Worm (Caenorhabditis elegans) whole organism, young adult: ENCODE measurements around the gene Y43F8B.29.

Experiments used
- B0336.3 ChIP-seq: fragments of 200-800 bp; sonication (Bioruptor generic); IDR thresholded peaks from 2 replicates; pipeline ENCODE4 v1.3.6; 2022; ENCODE audit warnings: missing genetic modification characterization, missing compliant biosample characterization
- C06A6.2 ChIP-seq: fragments of 200-800 bp; sonication (Bioruptor generic); conservative IDR thresholded peaks from 2 replicates; pipeline ENCODE4 v1.3.6; 2022; ENCODE audit warnings: missing genetic modification characterization, missing compliant biosample characterization
- F22D6.2 ChIP-seq: sonication (generic microtip); optimal IDR thresholded peaks from 2 replicates; lab custom pipeline; 2016; ENCODE audit warnings: mild to moderate bottlenecking, missing genetic modification characterization, missing compliant biosample characterization
- K11D2.4 ChIP-seq: fragments of 200-800 bp; sonication (Bioruptor generic); IDR thresholded peaks from 2 replicates; pipeline ENCODE4 v1.3.6; 2022; ENCODE audit warnings: missing genetic modification reagents, missing genetic modification characterization, missing compliant biosample characterization
- Y53F4B.3 ChIP-seq: fragments of 200-800 bp; sonication (Bioruptor generic); IDR thresholded peaks from 2 replicates; pipeline ENCODE4 v1.3.6; 2022; ENCODE audit warnings: missing genetic modification reagents, missing genetic modification characterization, missing compliant biosample characterization
- aptf-2 ChIP-seq: fragments of 200-800 bp; sonication (Bioruptor generic); conservative IDR thresholded peaks from 2 replicates; pipeline ENCODE4 v1.3.6; 2022; ENCODE audit warnings: missing genetic modification reagents, missing genetic modification characterization, missing compliant biosample characterization
- atf-7 ChIP-seq: sonication (generic microtip); optimal IDR thresholded peaks from 2 replicates; lab custom pipeline; 2017; ENCODE audit warnings: mild to moderate bottlenecking, missing genetic modification characterization, missing compliant biosample characterization
- attf-3 ChIP-seq: fragments of 200-800 bp; sonication (Bioruptor generic); conservative IDR thresholded peaks from 2 replicates; pipeline ENCODE4 v1.3.6; 2022; ENCODE audit warnings: missing genetic modification reagents, missing genetic modification characterization, missing compliant biosample characterization
- attf-6 ChIP-seq: fragments of 200-800 bp; sonication (Bioruptor generic); IDR thresholded peaks from 2 replicates; pipeline ENCODE4 v1.3.6; 2022; ENCODE audit warnings: missing genetic modification reagents, missing genetic modification characterization, missing compliant biosample characterization
- bed-2 ChIP-seq: fragments of 200-800 bp; sonication (Bioruptor generic); IDR thresholded peaks from 2 replicates; pipeline ENCODE4 v1.3.6; 2022; ENCODE audit warnings: missing genetic modification reagents, missing genetic modification characterization, missing compliant biosample characterization
- cebp-1 ChIP-seq, 2 experiments: fragments of 200-800 bp in 1 of 2; sonication (Bioruptor generic) in 1 of 2; sonication (generic microtip) in 1 of 2; IDR thresholded peaks in 1 of 2; optimal IDR thresholded peaks in 1 of 2; 2 replicates each; pipeline versions ENCODE4 v1.3.6 to Lab custom; 2017 to 2022; ENCODE audit warnings: missing compliant biosample characterization in 2 of 2, missing genetic modification characterization in 2 of 2, mild to moderate bottlenecking in 1 of 2, missing genetic modification reagents in 1 of 2, moderate library complexity in 1 of 2
- ceh-40 ChIP-seq: fragments of 200-800 bp; sonication (Bioruptor generic); IDR thresholded peaks from 2 replicates; pipeline ENCODE4 v1.3.6; 2022; ENCODE audit warnings: missing genetic modification characterization, missing compliant biosample characterization
- die-1 ChIP-seq: sonication (generic microtip); optimal IDR thresholded peaks from 2 replicates; lab custom pipeline; 2016; ENCODE audit warnings: missing genotype, mild to moderate bottlenecking, missing genetic modification characterization, missing compliant biosample characterization
- dpff-1 ChIP-seq: sonication (generic microtip); optimal IDR thresholded peaks from 2 replicates; lab custom pipeline; 2017; ENCODE audit warnings: mild to moderate bottlenecking, missing genetic modification characterization, missing compliant biosample characterization
- egl-18 ChIP-seq: fragments of 200-800 bp; sonication (Bioruptor generic); IDR thresholded peaks from 2 replicates; pipeline ENCODE4 v1.3.6; 2022; ENCODE audit warnings: missing genetic modification reagents, missing genetic modification characterization, missing compliant biosample characterization
- egrh-3 ChIP-seq: fragments of 200-800 bp; sonication (Bioruptor generic); IDR thresholded peaks from 2 replicates; pipeline ENCODE4 v1.3.6; 2022; ENCODE audit warnings: missing genetic modification reagents, missing genetic modification characterization, missing compliant biosample characterization
- ekl-4 ChIP-seq: fragments of 200-800 bp; sonication (Bioruptor generic); IDR thresholded peaks from 2 replicates; pipeline ENCODE4 v1.3.6; 2022; ENCODE audit warnings: missing genetic modification reagents, missing genetic modification characterization, missing compliant biosample characterization
- gei-17 ChIP-seq: fragments of 200-800 bp; sonication (Bioruptor generic); optimal IDR thresholded peaks from 2 replicates; lab custom pipeline; 2018; ENCODE audit warnings: mild to moderate bottlenecking, missing genetic modification characterization, missing compliant biosample characterization
- hmg-1.2 ChIP-seq: fragments of 200-800 bp; sonication (Bioruptor generic); IDR thresholded peaks from 2 replicates; pipeline ENCODE4 v1.3.6; 2022; ENCODE audit warnings: missing genetic modification reagents, missing genetic modification characterization, missing compliant biosample characterization
- hrde-1 ChIP-seq: sonication (generic microtip); optimal IDR thresholded peaks from 2 replicates; lab custom pipeline; 2016; ENCODE audit warnings: missing genetic modification characterization, mild to moderate bottlenecking, missing compliant biosample characterization, moderate library complexity, missing genotype, missing genetic modification reagents, borderline replicate concordance
- let-607 ChIP-seq, 2 experiments: fragments of 200-800 bp in 1 of 2; sonication (Bioruptor generic) in 1 of 2; sonication (generic microtip) in 1 of 2; optimal IDR thresholded peaks; 2 replicates each; lab custom pipeline; 2016 to 2018; ENCODE audit warnings: mild to moderate bottlenecking in 2 of 2, missing compliant biosample characterization in 2 of 2, missing genetic modification characterization in 2 of 2, moderate library complexity in 2 of 2, missing genotype in 1 of 2
- lin-40 ChIP-seq: sonication (generic microtip); optimal IDR thresholded peaks from 2 replicates; lab custom pipeline; 2016; ENCODE audit warnings: missing genetic modification characterization, mild to moderate bottlenecking, missing compliant biosample characterization, missing genotype, missing genetic modification reagents
- lsl-1 ChIP-seq: fragments of 200-800 bp; sonication (Bioruptor generic); optimal IDR thresholded peaks from 2 replicates; lab custom pipeline; 2018; ENCODE audit warnings: mild to moderate bottlenecking, missing genetic modification characterization, moderate library complexity, missing compliant biosample characterization
- lsy-27 ChIP-seq: sonication (generic microtip); optimal IDR thresholded peaks from 2 replicates; lab custom pipeline; 2017; ENCODE audit warnings: missing genetic modification characterization, mild to moderate bottlenecking, missing compliant biosample characterization, antibody characterized with exemption, missing genotype, borderline replicate concordance; ENCODE audit not compliant: insufficient read depth
- mes-4 ChIP-seq: sonication (generic microtip); optimal IDR thresholded peaks from 2 replicates; lab custom pipeline; 2016; ENCODE audit warnings: missing genotype, missing genetic modification characterization, missing compliant biosample characterization
- nfya-2 ChIP-seq: fragments of 200-800 bp; sonication (Bioruptor generic); IDR thresholded peaks from 2 replicates; pipeline ENCODE4 v1.3.6; 2022; ENCODE audit warnings: missing genetic modification reagents, missing genetic modification characterization, missing compliant biosample characterization
- nfyb-1 ChIP-seq: fragments of 200-800 bp; sonication (Bioruptor generic); IDR thresholded peaks from 2 replicates; pipeline ENCODE4 v1.3.6; 2022; ENCODE audit warnings: missing genetic modification reagents, missing genetic modification characterization, missing compliant biosample characterization
- nhr-80 ChIP-seq: sonication (generic microtip); optimal IDR thresholded peaks from 2 replicates; lab custom pipeline; 2016; ENCODE audit warnings: missing genetic modification characterization, missing compliant biosample characterization
- nhr-90 ChIP-seq: sonication (generic microtip); optimal IDR thresholded peaks from 2 replicates; lab custom pipeline; 2016; ENCODE audit warnings: missing genotype, mild to moderate bottlenecking, missing genetic modification characterization, missing compliant biosample characterization
- pbrm-1 ChIP-seq: fragments of 200-800 bp; sonication (Bioruptor generic); IDR thresholded peaks from 2 replicates; pipeline ENCODE4 v1.3.6; 2022; ENCODE audit warnings: missing genetic modification reagents, missing genetic modification characterization, missing compliant biosample characterization
- repo-1 ChIP-seq: sonication (generic microtip); optimal IDR thresholded peaks from 2 replicates; lab custom pipeline; 2017; ENCODE audit warnings: mild to moderate bottlenecking, missing genetic modification characterization, missing compliant biosample characterization
- sea-2 ChIP-seq: fragments of 200-800 bp; sonication (Bioruptor generic); IDR thresholded peaks from 2 replicates; pipeline ENCODE4 v1.3.6; 2022; ENCODE audit warnings: missing genetic modification characterization, missing compliant biosample characterization
- snpc-1.3 ChIP-seq: sonication (generic microtip); optimal IDR thresholded peaks from 2 replicates; lab custom pipeline; 2017; ENCODE audit warnings: missing genetic modification characterization, mild to moderate bottlenecking, missing compliant biosample characterization, antibody characterized with exemption, moderate library complexity, missing genotype, missing genetic modification reagents; ENCODE audit not compliant: insufficient read depth
- snpc-3.4 ChIP-seq: sonication (generic microtip); optimal IDR thresholded peaks from 2 replicates; lab custom pipeline; 2017; ENCODE audit warnings: missing genetic modification characterization, mild to moderate bottlenecking, missing compliant biosample characterization, antibody characterized with exemption, moderate library complexity, missing genotype, missing genetic modification reagents
- tbp1 ChIP-seq: fragments of 200-800 bp; sonication (Bioruptor generic); optimal IDR thresholded peaks from 2 replicates; lab custom pipeline; 2018; ENCODE audit warnings: mild to moderate bottlenecking, missing genetic modification characterization, missing compliant biosample characterization
- unc-62 ChIP-seq: fragments of 150-350 bp; optimal IDR thresholded peaks from 2 replicates; lab custom pipeline; 2014; ENCODE audit warnings: missing biosample characterization, missing genetic modification reagents, missing genetic modification characterization
- ztf-22 ChIP-seq: fragments of 200-800 bp; sonication (Bioruptor generic); optimal IDR thresholded peaks from 2 replicates; lab custom pipeline; 2018; ENCODE audit warnings: mild to moderate bottlenecking, missing genetic modification characterization, moderate library complexity, missing compliant biosample characterization
- ztf-26 ChIP-seq: sonication (generic microtip); optimal IDR thresholded peaks from 2 replicates; lab custom pipeline; 2017; ENCODE audit warnings: missing genetic modification characterization, missing compliant biosample characterization

The Y43F8B.29 gene

ce11 chrV:19529168-19529567 lies 37.8 kb downstream of the Y43F8B.29 start (continued):
- TF ChIP-seq gei-17 (peak; percentile 56), egl-18 (GFP tag; lab: Robert Waterston, UW) (no peak), sea-2 (0 out of 2 replicates have a peak, but pooled peaks have one; percentile 22), ceh-40 (GFP tag; lab: Robert Waterston, UW) (no peak), mes-4 (tag; lab: Kevin White, UChicago) (no peak), C06A6.2 (GFP tag; lab: Robert Waterston, UW) (peak; percentile 87), unc-62 (GFP tag; lab: Kevin White, UChicago) (peak; percentile 95), let-607 (tag; optimal IDR thresholded peaks at IDR 0.05; lab: Kevin White, UChicago) (peak; percentile 59 to 64), hmg-1.2 (GFP tag; lab: Robert Waterston, UW) (peak; percentile 99), Y53F4B.3 (GFP tag; lab: Robert Waterston, UW) (no peak), ztf-22 (GFP tag; lab: Kevin White, UChicago) (peak; percentile 74), egrh-3 (peak; percentile 29; the same call in 1 of the 2 replicates), cebp-1 (GFP tag; IDR thresholded peaks at IDR 0.05; lab: Robert Waterston, UW) (peak; percentile 99), cebp-1 (tag; optimal IDR thresholded peaks at IDR 0.05; lab: Kevin White, UChicago) (peak; percentile 100), F22D6.2 (tag; lab: Kevin White, UChicago) (peak; percentile 90), bed-2 (GFP tag; lab: Robert Waterston, UW) (no peak), K11D2.4 (GFP tag; lab: Robert Waterston, UW) (peak; percentile 92), nfya-2 (GFP tag; lab: Robert Waterston, UW) (no peak), lsl-1 (GFP tag; lab: Kevin White, UChicago) (no peak), snpc-3.4 (tag; lab: Kevin White, UChicago) (no peak), attf-3 (GFP tag; lab: Robert Waterston, UW) (no peak), nhr-90 (tag; lab: Kevin White, UChicago) (peak; percentile 47), die-1 (tag; lab: Kevin White, UChicago) (peak; percentile 64), ztf-26 (tag; lab: Kevin White, UChicago) (peak; percentile 96), atf-7 (tag; lab: Kevin White, UChicago) (peak; percentile 92), attf-6 (no peak), repo-1 (tag; lab: Kevin White, UChicago) (peak; percentile 53)

- TF ChIP-seq snpc-1.3 (no peak), aptf-2 (GFP tag; lab: Robert Waterston, UW) (no peak), pbrm-1 (GFP tag; lab: Robert Waterston, UW) (no peak), tbp1 (GFP tag; lab: Kevin White, UChicago) (no peak), ekl-4 (no peak), hrde-1 (no peak), nfyb-1 (no peak), let-607 (tag; optimal IDR thresholded peaks at IDR 0.05; lab: Kevin White, UChicago) (no peak)
Measured at ce11 chrV:19531034-19531433, 39.6 kb downstream of the Y43F8B.29 start.

- no peak for TF ChIP-seq unc-62 (GFP tag; lab: Kevin White, UChicago)
- TF ChIP-seq, all 124 proteins: peak for 0
Measured at ce11 chrV:19533010-19533409, 41.6 kb downstream of the Y43F8B.29 start, which contains the start of gene Y43F8B.2. TSS of gene Y43F8B.2 (minus strand) at chrV:19533110.

- TF ChIP-seq lsy-27 (no peak), hmg-1.2 (GFP tag; lab: Robert Waterston, UW) (peak; percentile 53), let-607 (tag; optimal IDR thresholded peaks at IDR 0.05; lab: Kevin White, UChicago) (peak in 1 of 2 experiments; percentile 9), B0336.3 (GFP tag; lab: Robert Waterston, UW) (no peak), egl-18 (GFP tag; lab: Robert Waterston, UW) (no peak), atf-7 (tag; lab: Kevin White, UChicago) (peak; percentile 86), nhr-80 (tag; lab: Kevin White, UChicago) (peak; percentile 51), ekl-4 (no peak), dpff-1 (tag; lab: Kevin White, UChicago) (no peak), lin-40 (tag; lab: Kevin White, UChicago) (peak; percentile 40)
- TF ChIP-seq, all 124 proteins: peak for 5
Measured at ce11 chrV:19533480-19533879, 42.1 kb downstream of the Y43F8B.29 start.
